Worm (Caenorhabditis elegans) whole organism, L2 larva: ENCODE data around the gene ins-10.

Experiments used
- aly-2 ChIP-seq: fragments of 150-350 bp; optimal IDR thresholded peaks from 2 replicates; lab custom pipeline; 2014; ENCODE audit warnings: missing biosample characterization, missing genetic modification characterization
- blmp-1 ChIP-seq: sonication (generic microtip); optimal IDR thresholded peaks from 2 replicates; lab custom pipeline; 2017; ENCODE audit warnings: missing genetic modification characterization, mild to moderate bottlenecking, missing compliant biosample characterization, antibody characterized with exemption, moderate library complexity; ENCODE audit not compliant: insufficient read depth
- egl-27 ChIP-seq: sonication (generic microtip); optimal IDR thresholded peaks from 3 replicates; lab custom pipeline; 2017; ENCODE audit warnings: missing biosample characterization, missing genetic modification reagents, missing genetic modification characterization
- mdl-1 ChIP-seq, 2 experiments: fragments of 150-350 bp in 1 of 2; sonication (generic microtip) in 1 of 2; optimal IDR thresholded peaks; 2 replicates each; lab custom pipeline; 2017; ENCODE audit warnings: missing biosample characterization in 2 of 2, missing genetic modification characterization in 2 of 2
- nhr-21 ChIP-seq: fragments of 150-350 bp; optimal IDR thresholded peaks from 2 replicates; lab custom pipeline; 2014; ENCODE audit warnings: missing biosample characterization, missing genetic modification characterization
- nhr-25 ChIP-seq: fragments of 150-350 bp; sonication (generic microtip); optimal IDR thresholded peaks from 3 replicates; lab custom pipeline; 2014; ENCODE audit warnings: missing biosample characterization, missing genetic modification characterization
- skn-1 ChIP-seq: sonication (generic microtip); optimal IDR thresholded peaks from 2 replicates; lab custom pipeline; 2017; ENCODE audit warnings: missing biosample characterization, missing genetic modification characterization
- sma-9 ChIP-seq, 2 experiments: fragments of 150-350 bp in 1 of 2; sonication (generic microtip) in 1 of 2; optimal IDR thresholded peaks; 2 replicates each; lab custom pipeline; 2014 to 2016; ENCODE audit warnings: missing genetic modification characterization in 2 of 2, mild to moderate bottlenecking in 1 of 2, missing biosample characterization in 1 of 2, missing compliant biosample characterization in 1 of 2, missing genetic modification reagents in 1 of 2, moderate library complexity in 1 of 2
- snpc-4 ChIP-seq: fragments of 150-350 bp; optimal IDR thresholded peaks from 2 replicates; lab custom pipeline; 2014; ENCODE audit warnings: missing biosample characterization, missing genetic modification characterization
- unc-55 ChIP-seq: fragments of 150-350 bp; sonication (generic microtip); optimal IDR thresholded peaks from 3 replicates; lab custom pipeline; 2014; ENCODE audit warnings: missing biosample characterization, missing genetic modification reagents, missing genetic modification characterization
- unc-62 ChIP-seq: fragments of 150-350 bp; optimal IDR thresholded peaks from 2 replicates; lab custom pipeline; 2014; ENCODE audit warnings: missing biosample characterization, missing genetic modification reagents, missing genetic modification characterization
- ztf-11 ChIP-seq: sonication (generic microtip); optimal IDR thresholded peaks from 2 replicates; lab custom pipeline; 2017; ENCODE audit warnings: missing biosample characterization, missing genetic modification characterization

ce11 chrV:13992485-13992884, 41.3 kb upstream of the ins-10 start, which contains the start of gene droe-4:
- TF ChIP-seq nhr-21 = no peak
- no peak for TF ChIP-seq skn-1
- TF ChIP-seq unc-62 = no peak
- TF ChIP-seq unc-55 (GFP tag; lab: Kevin White, UChicago) = no peak
- no peak for TF ChIP-seq aly-2
- TF ChIP-seq nhr-25 (tag; lab: Kevin White, UChicago) = no peak
- no peak for TF ChIP-seq egl-27 (tag; lab: Kevin White, UChicago)
- TF ChIP-seq ztf-11 (tag; lab: Kevin White, UChicago) = no peak
- no peak for TF ChIP-seq sma-9 (GFP tag; optimal IDR thresholded peaks at IDR 0.05; lab: Kevin White, UChicago)
- no peak for TF ChIP-seq sma-9 (tag; optimal IDR thresholded peaks at IDR 0.05; lab: Kevin White, UChicago)
- TF ChIP-seq blmp-1 (tag; lab: Kevin White, UChicago) = no peak
- no peak for TF ChIP-seq snpc-4
- TF ChIP-seq mdl-1 (tag; optimal IDR thresholded peaks at IDR 0.05; lab: Kevin White, UChicago) = no peak
